Fruit fly (Drosophila melanogaster) whole organism, embryonic: ENCODE results near the gene CG13063.

ENCODE experiments used
- Blimp-1 ChIP-seq: fragments of 200-800 bp; sonication (Bioruptor generic); optimal IDR thresholded peaks from 3 replicates; lab custom pipeline; 2018; ENCODE audit warnings: missing biosample characterization, missing genetic modification characterization, mild to moderate bottlenecking, moderate library complexity, missing genetic modification reagents
- CG13296 ChIP-seq: fragments of 200-800 bp; sonication (Bioruptor generic); optimal IDR thresholded peaks from 3 replicates; lab custom pipeline; 2018; ENCODE audit warnings: missing biosample characterization, mild to moderate bottlenecking, missing genetic modification characterization
- CG15479 ChIP-seq: fragments of 200-800 bp; sonication (Bioruptor generic); optimal IDR thresholded peaks from 3 replicates; lab custom pipeline; 2019; ENCODE audit warnings: missing biosample characterization, mild to moderate bottlenecking, missing genetic modification characterization, moderate library complexity
- CG16813 ChIP-seq: fragments of 200-800 bp; sonication (Bioruptor generic); IDR thresholded peaks from 3 replicates; pipeline ENCODE4 v1.3.6; 2022; ENCODE audit warnings: missing biosample characterization, missing genetic modification characterization; ENCODE audit not compliant: partially characterized antibody
- CG1792 ChIP-seq: fragments of 200-800 bp; sonication (Bioruptor generic); optimal IDR thresholded peaks from 2 replicates; lab custom pipeline; 2016; ENCODE audit warnings: missing biosample characterization, missing genetic modification characterization
- CG18476 ChIP-seq: fragments of 200-800 bp; sonication (Bioruptor generic); optimal IDR thresholded peaks from 2 replicates; lab custom pipeline; 2016; ENCODE audit warnings: missing biosample characterization, mild to moderate bottlenecking, missing genetic modification characterization
- CG2129 ChIP-seq: fragments of 200-800 bp; sonication (Bioruptor generic); IDR thresholded peaks from 2 replicates; pipeline ENCODE4 v1.3.6; 2022; ENCODE audit warnings: missing biosample characterization, missing genetic modification characterization; ENCODE audit not compliant: partially characterized antibody
- CG31388 ChIP-seq: fragments of 200-800 bp; sonication (Bioruptor generic); optimal IDR thresholded peaks from 2 replicates; lab custom pipeline; 2016; ENCODE audit warnings: missing biosample characterization, missing genetic modification characterization
- CG34224 ChIP-seq: fragments of 200-800 bp; sonication (Bioruptor generic); IDR thresholded peaks from 3 replicates; pipeline ENCODE4 v1.3.6; 2022; ENCODE audit warnings: missing biosample characterization, missing genetic modification characterization; ENCODE audit not compliant: partially characterized antibody
- CG34376 ChIP-seq: fragments of 200-800 bp; sonication (Bioruptor generic); optimal IDR thresholded peaks from 2 replicates; lab custom pipeline; 2018; ENCODE audit warnings: missing biosample characterization, mild to moderate bottlenecking, missing genetic modification characterization
- CG4707 ChIP-seq: fragments of 200-800 bp; sonication (Bioruptor generic); optimal IDR thresholded peaks from 2 replicates; lab custom pipeline; 2018; ENCODE audit warnings: missing biosample characterization, mild to moderate bottlenecking, missing genetic modification characterization, moderate library complexity
- CG5180 ChIP-seq: fragments of 200-800 bp; sonication (Bioruptor generic); optimal IDR thresholded peaks from 3 replicates; lab custom pipeline; 2017; ENCODE audit warnings: missing biosample characterization, missing genetic modification characterization, mild to moderate bottlenecking, moderate library complexity, missing genetic modification reagents
- CG7271 ChIP-seq: fragments of 200-800 bp; sonication (Bioruptor generic); optimal IDR thresholded peaks from 2 replicates; lab custom pipeline; 2018; ENCODE audit warnings: missing biosample characterization, mild to moderate bottlenecking, missing genetic modification characterization, moderate library complexity
- CG8359 ChIP-seq: fragments of 200-800 bp; sonication (Bioruptor generic); optimal IDR thresholded peaks from 2 replicates; lab custom pipeline; 2017; ENCODE audit warnings: missing biosample characterization, mild to moderate bottlenecking, missing genetic modification characterization, borderline replicate concordance
- CrebB ChIP-seq: fragments of 200-800 bp; sonication (Bioruptor generic); optimal IDR thresholded peaks from 3 replicates; lab custom pipeline; 2018; ENCODE audit warnings: missing biosample characterization, mild to moderate bottlenecking, missing genetic modification characterization
- ERR ChIP-seq: fragments of 200-800 bp; sonication (Bioruptor generic); optimal IDR thresholded peaks from 2 replicates; lab custom pipeline; 2016; ENCODE audit warnings: missing biosample characterization, missing genetic modification characterization
- Ets65A ChIP-seq: fragments of 200-800 bp; sonication (Bioruptor generic); peaks from one replicate; lab custom pipeline; 2016; ENCODE audit warnings: missing biosample characterization, missing genetic modification characterization
- Fer2 ChIP-seq: fragments of 200-800 bp; sonication (Bioruptor generic); optimal IDR thresholded peaks from 2 replicates; lab custom pipeline; 2018; ENCODE audit warnings: missing biosample characterization, mild to moderate bottlenecking, missing genetic modification characterization, moderate library complexity
- H15 ChIP-seq: fragments of 200-800 bp; sonication (Bioruptor generic); IDR thresholded peaks from 3 replicates; pipeline ENCODE4 v1.3.6; 2022; ENCODE audit warnings: missing biosample characterization, missing genetic modification characterization
- Hr3 ChIP-seq: fragments of 200-800 bp; sonication (Bioruptor generic); optimal IDR thresholded peaks from 3 replicates; lab custom pipeline; 2016; ENCODE audit warnings: missing biosample characterization, missing genetic modification characterization
- Mrtf ChIP-seq: fragments of 200-800 bp; sonication (Bioruptor generic); IDR thresholded peaks from 3 replicates; pipeline ENCODE4 v1.3.6; 2022; ENCODE audit warnings: missing biosample characterization, missing genetic modification characterization
- Pdp1 ChIP-seq, 2 experiments: fragments of 200-800 bp; sonication (Bioruptor generic); optimal IDR thresholded peaks; 3 replicates each; lab custom pipeline; 2016; ENCODE audit warnings: missing biosample characterization in 2 of 2, missing genetic modification characterization in 2 of 2, mild to moderate bottlenecking in 1 of 2, moderate library complexity in 1 of 2
- Sox102F ChIP-seq: fragments of 200-800 bp; sonication (Bioruptor generic); optimal IDR thresholded peaks from 2 replicates; lab custom pipeline; 2018; ENCODE audit warnings: missing biosample characterization, mild to moderate bottlenecking, missing genetic modification characterization, moderate library complexity
- bowl ChIP-seq: fragments of 200-800 bp; sonication (Bioruptor generic); IDR thresholded peaks from 2 replicates; pipeline ENCODE4 v1.3.6; 2022; ENCODE audit warnings: missing biosample characterization, missing genetic modification characterization
- bsh ChIP-seq, 2 experiments: fragments of 200-800 bp; sonication (Bioruptor generic); optimal IDR thresholded peaks; 2 replicates each; lab custom pipeline; 2017 to 2018; ENCODE audit warnings: mild to moderate bottlenecking in 2 of 2, missing biosample characterization in 2 of 2, missing genetic modification characterization in 2 of 2, moderate library complexity in 1 of 2
- cas ChIP-seq: fragments of 200-800 bp; sonication (Bioruptor generic); IDR thresholded peaks from 2 replicates; pipeline ENCODE4 v1.3.6; 2022; ENCODE audit warnings: missing biosample characterization, missing genetic modification characterization
- chm ChIP-seq: fragments of 200-800 bp; sonication (Bioruptor generic); IDR thresholded peaks from 2 replicates; pipeline ENCODE4 v1.3.6; 2022; ENCODE audit warnings: missing biosample characterization, missing genetic modification characterization
- da ChIP-seq: fragments of 200-800 bp; sonication (Bioruptor generic); optimal IDR thresholded peaks from 2 replicates; lab custom pipeline; 2016; ENCODE audit warnings: missing biosample characterization, missing genetic modification characterization
- eyg ChIP-seq: fragments of 200-800 bp; sonication (Bioruptor generic); optimal IDR thresholded peaks from 3 replicates; lab custom pipeline; 2016; ENCODE audit warnings: missing biosample characterization, missing genetic modification characterization
- fd64A ChIP-seq: fragments of 200-800 bp; sonication (Bioruptor generic); optimal IDR thresholded peaks from 3 replicates; lab custom pipeline; 2018; ENCODE audit warnings: missing biosample characterization, mild to moderate bottlenecking, missing genetic modification characterization
- fd96Cb ChIP-seq: fragments of 200-800 bp; sonication (Bioruptor generic); optimal IDR thresholded peaks from 2 replicates; lab custom pipeline; 2018; ENCODE audit warnings: missing biosample characterization, mild to moderate bottlenecking, missing genetic modification characterization, moderate library complexity
- h ChIP-seq: fragments of >200 bp; optimal IDR thresholded peaks from 2 replicates; lab custom pipeline; 2017
- hkb ChIP-seq, 2 experiments: fragments of 200-800 bp in 1 of 2; fragments of >200 bp in 1 of 2; sonication (Bioruptor generic) in 1 of 2; IDR thresholded peaks in 1 of 2; optimal IDR thresholded peaks in 1 of 2; 2 replicates each; pipeline versions ENCODE4 v1.3.6 to Lab custom; 2017 to 2022; ENCODE audit warnings: missing biosample characterization in 1 of 2, missing genetic modification characterization in 1 of 2
- mirr ChIP-seq: fragments of 200-800 bp; sonication (Bioruptor generic); optimal IDR thresholded peaks from 3 replicates; lab custom pipeline; 2018; ENCODE audit warnings: missing biosample characterization, mild to moderate bottlenecking, missing genetic modification characterization
- oc ChIP-seq: fragments of 200-800 bp; sonication (Bioruptor generic); optimal IDR thresholded peaks from 2 replicates; lab custom pipeline; 2018; ENCODE audit warnings: missing biosample characterization, mild to moderate bottlenecking, missing genetic modification characterization, moderate library complexity
- phol ChIP-seq: fragments of 200-800 bp; sonication (Bioruptor generic); optimal IDR thresholded peaks from 3 replicates; lab custom pipeline; 2018; ENCODE audit warnings: missing biosample characterization, mild to moderate bottlenecking, missing genetic modification characterization, moderate library complexity
- pita ChIP-seq: fragments of 200-800 bp; sonication (Bioruptor generic); optimal IDR thresholded peaks from 2 replicates; lab custom pipeline; 2017; ENCODE audit warnings: missing biosample characterization, mild to moderate bottlenecking, missing genetic modification characterization
- row ChIP-seq: fragments of 200-800 bp; sonication (Bioruptor generic); IDR thresholded peaks from 3 replicates; pipeline ENCODE4 v1.3.6; 2022; ENCODE audit warnings: missing biosample characterization, missing genetic modification characterization
- run ChIP-seq: fragments of 200-800 bp; sonication (Bioruptor generic); optimal IDR thresholded peaks from 3 replicates; lab custom pipeline; 2018; ENCODE audit warnings: missing biosample characterization, mild to moderate bottlenecking, missing genetic modification characterization
- slou ChIP-seq: fragments of 200-800 bp; sonication (Bioruptor generic); optimal IDR thresholded peaks from 3 replicates; lab custom pipeline; 2016; ENCODE audit warnings: missing biosample characterization, missing genetic modification characterization
- stwl ChIP-seq: fragments of 200-800 bp; sonication (Bioruptor generic); optimal IDR thresholded peaks from 3 replicates; lab custom pipeline; 2018; ENCODE audit warnings: missing biosample characterization, mild to moderate bottlenecking, missing genetic modification characterization, moderate library complexity

Gene CG13063

DNA sequence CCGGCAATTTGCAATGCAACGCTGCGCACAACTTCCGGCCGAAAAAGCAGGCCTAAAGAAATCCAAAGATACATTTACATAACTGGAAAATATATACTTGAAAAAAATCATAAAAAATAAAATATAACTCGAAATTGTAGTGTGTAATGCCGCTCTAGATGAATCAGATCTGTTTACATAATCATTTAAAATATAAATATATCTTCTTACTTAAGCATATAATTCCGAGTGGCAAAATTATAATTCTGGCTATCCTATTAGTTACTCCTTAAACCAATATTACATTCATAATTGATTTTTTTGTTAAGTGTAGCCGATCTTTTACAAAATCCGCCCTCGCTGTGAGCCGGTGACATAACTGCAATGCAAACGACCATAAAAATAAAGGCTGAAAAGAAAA is 33.1 kb downstream of the CG13063 start (continued):
- no peak for TF ChIP-seq CG34376 (GFP tag; lab: Kevin White, UChicago)
- TF ChIP-seq chm (GFP tag; lab: Robert Waterston, UW): no peak
- peak; percentile 18 for TF ChIP-seq phol (tag; lab: Kevin White, UChicago)
- TF ChIP-seq CG34224 (GFP tag; lab: Robert Waterston, UW): no peak
- TF ChIP-seq Sox102F: peak; percentile 59
- peak; percentile 57 for TF ChIP-seq Ets65A (GFP tag; lab: Kevin White, UChicago)
- no peak for TF ChIP-seq da (GFP tag; lab: Kevin White, UChicago)
- no peak for TF ChIP-seq ERR (GFP tag; lab: Kevin White, UChicago)
- no peak for TF ChIP-seq CG4707 (GFP tag; lab: Kevin White, UChicago)
- TF ChIP-seq mirr (GFP tag; lab: Kevin White, UChicago): no peak
- no peak for TF ChIP-seq bowl (GFP tag; lab: Robert Waterston, UW)
- no peak for TF ChIP-seq CG8359 (GFP tag; lab: Kevin White, UChicago)
- no peak for TF ChIP-seq CrebB (tag; lab: Kevin White, UChicago)
- TF ChIP-seq Pdp1 (GFP tag; optimal IDR thresholded peaks at IDR 0.05; lab: Kevin White, UChicago): no peak
- no peak for TF ChIP-seq hkb (optimal IDR thresholded peaks at IDR 0.05; lab: Kevin White, UChicago)
- TF ChIP-seq hkb (GFP tag; IDR thresholded peaks at IDR 0.05; lab: Robert Waterston, UW): peak; percentile 53
- no peak for TF ChIP-seq CG2129 (GFP tag; lab: Robert Waterston, UW)
- peak; percentile 23; the same call in 1 of the 3 replicates for TF ChIP-seq row (GFP tag; lab: Robert Waterston, UW)
- TF ChIP-seq fd96Cb (tag; lab: Kevin White, UChicago): peak; percentile 0
- TF ChIP-seq stwl (tag; lab: Kevin White, UChicago): no peak
- TF ChIP-seq H15 (GFP tag; lab: Robert Waterston, UW): no peak

DNA sequence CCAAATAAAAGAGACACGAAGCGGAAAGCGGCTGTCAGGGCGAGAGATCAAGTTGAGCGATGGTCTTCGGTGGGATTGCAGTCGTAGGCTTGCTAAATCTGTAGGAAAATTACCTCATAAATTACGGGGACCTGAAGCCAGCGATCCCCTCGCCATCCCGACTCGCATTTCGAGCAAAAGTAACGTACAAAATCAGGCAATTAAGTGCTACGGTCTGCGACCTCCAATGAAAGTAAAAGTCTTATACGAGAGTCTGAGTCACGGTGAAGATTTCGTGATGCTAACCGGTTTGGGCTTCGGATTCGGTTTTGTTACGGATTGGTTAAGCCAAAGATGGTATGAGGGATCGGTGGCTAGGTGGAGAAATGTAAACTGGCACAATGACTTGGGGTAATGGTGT is 33.5 kb downstream of the CG13063 start:
- TF ChIP-seq Fer2 (no peak), CG31388 (GFP tag; lab: Kevin White, UChicago) (no peak), oc (peak; percentile 16), CG7271 (tag; lab: Kevin White, UChicago) (no peak), CG18476 (GFP tag; lab: Kevin White, UChicago) (no peak), Blimp-1 (GFP tag; lab: Kevin White, UChicago) (peak; percentile 98), CG2129 (GFP tag; lab: Robert Waterston, UW) (no peak), fd64A (GFP tag; lab: Kevin White, UChicago) (no peak), run (tag; lab: Kevin White, UChicago) (no peak), Mrtf (GFP tag; lab: Robert Waterston, UW) (no peak)

DNA sequence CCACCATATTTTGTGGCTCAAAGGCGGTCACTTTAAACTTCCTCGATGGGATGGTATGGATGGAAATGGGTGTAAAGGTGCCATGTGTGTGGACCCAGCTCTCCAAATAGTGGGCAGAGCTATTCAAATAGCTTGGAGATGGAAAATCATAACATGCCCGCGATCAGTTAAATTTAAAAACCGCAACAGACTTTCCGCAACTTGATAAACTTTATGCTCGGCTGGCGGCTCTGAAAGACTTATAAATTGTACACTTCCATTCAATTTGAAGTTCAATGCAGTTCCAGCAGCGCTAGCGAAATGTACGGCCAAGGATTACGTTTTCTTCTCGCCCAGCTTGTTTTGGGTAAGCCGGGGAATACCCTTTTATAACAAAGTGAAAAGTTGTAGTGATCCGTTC is 39.6 kb downstream of the CG13063 start, which contains the start of gene CG33257:
TSS of gene CG33257 (plus strand) at position 301 of the 400 bp plus-strand sequence.
- TF ChIP-seq hkb (optimal IDR thresholded peaks at IDR 0.05; lab: Kevin White, UChicago): no peak
- TF ChIP-seq hkb (GFP tag; IDR thresholded peaks at IDR 0.05; lab: Robert Waterston, UW): no peak
- no peak for TF ChIP-seq Hr3 (GFP tag; lab: Kevin White, UChicago)
- TF ChIP-seq CG5180 (GFP tag; lab: Kevin White, UChicago): no peak
- no peak for TF ChIP-seq CG13296 (GFP tag; lab: Kevin White, UChicago)
- no peak for TF ChIP-seq CG15479 (GFP tag; lab: Kevin White, UChicago)
- TF ChIP-seq CG1792 (GFP tag; lab: Kevin White, UChicago): no peak
- no peak for TF ChIP-seq CG16813
- TF ChIP-seq cas: no peak
- no peak for TF ChIP-seq slou
- TF ChIP-seq h (lab: Kevin White, UChicago): no peak
- TF ChIP-seq pita: no peak
- no peak for TF ChIP-seq eyg
- no peak for TF ChIP-seq bsh (GFP tag; optimal IDR thresholded peaks at IDR 0.05; lab: Kevin White, UChicago)
- TF ChIP-seq, all 482 proteins: peak for 0
